Worm (Caenorhabditis elegans) whole organism, young adult: ENCODE measurements around the gene clr-1.

ENCODE experiments used
- B0035.1 ChIP-seq: sonication (generic microtip); optimal IDR thresholded peaks from 2 replicates; lab custom pipeline; 2016; ENCODE audit warnings: missing genetic modification characterization, mild to moderate bottlenecking, missing compliant biosample characterization, missing genotype, missing genetic modification reagents
- F22D6.2 ChIP-seq: sonication (generic microtip); optimal IDR thresholded peaks from 2 replicates; lab custom pipeline; 2016; ENCODE audit warnings: mild to moderate bottlenecking, missing genetic modification characterization, missing compliant biosample characterization
- akir-1 ChIP-seq: fragments of 200-800 bp; sonication (Bioruptor generic); optimal IDR thresholded peaks from 2 replicates; lab custom pipeline; 2018; ENCODE audit warnings: mild to moderate bottlenecking, missing genetic modification characterization, moderate library complexity, missing compliant biosample characterization
- aptf-2 ChIP-seq: fragments of 200-800 bp; sonication (Bioruptor generic); conservative IDR thresholded peaks from 2 replicates; pipeline ENCODE4 v1.3.6; 2022; ENCODE audit warnings: missing genetic modification reagents, missing genetic modification characterization, missing compliant biosample characterization
- attf-3 ChIP-seq: fragments of 200-800 bp; sonication (Bioruptor generic); conservative IDR thresholded peaks from 2 replicates; pipeline ENCODE4 v1.3.6; 2022; ENCODE audit warnings: missing genetic modification reagents, missing genetic modification characterization, missing compliant biosample characterization
- ccch-3 ChIP-seq: fragments of 200-800 bp; sonication (Bioruptor generic); optimal IDR thresholded peaks from 2 replicates; lab custom pipeline; 2018; ENCODE audit warnings: mild to moderate bottlenecking, missing genetic modification characterization, missing compliant biosample characterization
- hsf-1 ChIP-seq: fragments of 200-800 bp; sonication (Bioruptor generic); IDR thresholded peaks from 2 replicates; pipeline ENCODE4 v1.3.6; 2022; ENCODE audit warnings: missing genetic modification reagents, missing genetic modification characterization, missing compliant biosample characterization
- lsl-1 ChIP-seq: fragments of 200-800 bp; sonication (Bioruptor generic); optimal IDR thresholded peaks from 2 replicates; lab custom pipeline; 2018; ENCODE audit warnings: mild to moderate bottlenecking, missing genetic modification characterization, moderate library complexity, missing compliant biosample characterization
- nhr-90 ChIP-seq: sonication (generic microtip); optimal IDR thresholded peaks from 2 replicates; lab custom pipeline; 2016; ENCODE audit warnings: missing genotype, mild to moderate bottlenecking, missing genetic modification characterization, missing compliant biosample characterization
- rpc-1 ChIP-seq, 2 experiments: fragments of 150-350 bp in 1 of 2; sonication (generic microtip) in 1 of 2; optimal IDR thresholded peaks; 2 replicates each; lab custom pipeline; 2014 to 2018; ENCODE audit warnings: missing biosample characterization in 1 of 2, missing genetic modification characterization in 1 of 2, missing genetic modification reagents in 1 of 2, missing genotype in 1 of 2
- tbp1 ChIP-seq: fragments of 200-800 bp; sonication (Bioruptor generic); optimal IDR thresholded peaks from 2 replicates; lab custom pipeline; 2018; ENCODE audit warnings: mild to moderate bottlenecking, missing genetic modification characterization, missing compliant biosample characterization

The clr-1 gene

DNA sequence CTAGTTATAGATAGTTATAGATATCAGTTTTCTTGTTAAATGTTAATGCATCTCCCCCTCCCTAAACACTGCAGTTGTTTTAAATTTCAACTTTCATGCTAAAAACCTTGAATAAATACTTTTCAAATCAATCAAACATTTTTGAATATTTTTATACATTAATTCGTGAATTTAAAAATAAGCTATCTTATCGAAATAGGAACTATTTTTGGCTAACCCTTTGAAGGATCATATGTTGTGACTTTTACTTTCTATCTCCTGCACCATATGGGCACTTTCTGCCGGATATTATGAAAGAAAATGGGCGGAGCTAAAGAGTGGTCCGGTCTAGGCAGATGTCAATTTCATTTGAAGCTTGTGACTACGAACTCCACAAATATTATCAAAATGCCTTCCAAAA, 56.5 kb downstream of the clr-1 start, which contains the start of gene ZK177.11:
Gene ZK177.11, plus strand, starts transcription at position 301 of the 400 bp plus-strand sequence.
- TF ChIP-seq tbp1 (GFP tag; lab: Kevin White, UChicago): no peak
- TF ChIP-seq akir-1: no peak
- no peak for TF ChIP-seq attf-3 (GFP tag; lab: Robert Waterston, UW)
- no peak for TF ChIP-seq B0035.1 (tag; lab: Kevin White, UChicago)
- no peak for TF ChIP-seq ccch-3 (GFP tag; lab: Kevin White, UChicago)
- TF ChIP-seq aptf-2 (GFP tag; lab: Robert Waterston, UW): no peak
- TF ChIP-seq nhr-90 (tag; lab: Kevin White, UChicago): no peak
- TF ChIP-seq F22D6.2 (tag; lab: Kevin White, UChicago): no peak
- no peak for TF ChIP-seq rpc-1 (optimal IDR thresholded peaks at IDR 0.05; lab: Kevin White, UChicago)
- no peak for TF ChIP-seq rpc-1 (tag; optimal IDR thresholded peaks at IDR 0.05; lab: Kevin White, UChicago)
- TF ChIP-seq hsf-1 (GFP tag; lab: Robert Waterston, UW): no peak
- no peak for TF ChIP-seq lsl-1 (GFP tag; lab: Kevin White, UChicago)
- TF ChIP-seq, all 124 proteins: peak for 0
